Fruit fly (Drosophila melanogaster) whole organism: ENCODE measurements around the gene CG14613.

ENCODE experiments used
- CG8478 ChIP-seq: fragments of >200 bp; optimal IDR thresholded peaks from 2 replicates; lab custom pipeline; 2018; ENCODE audit warnings: inconsistent platforms
- EcR ChIP-seq, 2 experiments: fragments of >200 bp; optimal IDR thresholded peaks; 2 replicates each; lab custom pipeline; 2017; ENCODE audit warnings: missing biosample characterization in 2 of 2, missing genetic modification characterization in 2 of 2, missing genetic modification reagents in 2 of 2
- psq ChIP-seq: fragments of >200 bp; optimal IDR thresholded peaks from 2 replicates; lab custom pipeline; 2017
- usp ChIP-seq: fragments of >200 bp; optimal IDR thresholded peaks from 2 replicates; lab custom pipeline; 2017; ENCODE audit warnings: missing biosample characterization, missing genetic modification characterization, mixed read lengths

- TF ChIP-seq CG8478 (lab: Kevin White, UChicago) (no peak), usp (GFP tag; lab: Kevin White, UChicago) (no peak), EcR (GFP tag; optimal IDR thresholded peaks at IDR 0.05; lab: Kevin White, UChicago) (no peak), psq (lab: Kevin White, UChicago) (no peak)
These were observed 16.1 kb upstream of the CG14613 start for dm6 chrX:22487667-22488593.
